Worm (Caenorhabditis elegans): ENCODE data around the gene unc-33.

ce11 chrIV:3547500-3547899, 30.8 kb downstream of the unc-33 start, which contains the start of gene nstp-6:
- TF ChIP-seq W03F9.2 (tag; optimal IDR thresholded peaks at IDR 0.05): no peak
- no peak for TF ChIP-seq him-1 (tag; optimal IDR thresholded peaks at IDR 0.05)
